Worm (Caenorhabditis elegans) whole organism, L4/young adult: Measurements from ENCODE around the gene idpp-16.

Source experiments
- W03F9.2 ChIP-seq: fragments of 150-350 bp; optimal IDR thresholded peaks from 2 replicates; lab custom pipeline; 2014; ENCODE audit warnings: missing biosample characterization, missing genetic modification characterization
- dao-5 ChIP-seq: sonication (generic microtip); optimal IDR thresholded peaks from 2 replicates; lab custom pipeline; 2016; ENCODE audit warnings: missing genotype, missing genetic modification characterization, moderate library complexity, missing compliant biosample characterization
- him-1 ChIP-seq: sonication (generic microtip); optimal IDR thresholded peaks from 2 replicates; lab custom pipeline; 2016; ENCODE audit warnings: missing genotype, missing genetic modification reagents, missing genetic modification characterization, missing compliant biosample characterization

DNA sequence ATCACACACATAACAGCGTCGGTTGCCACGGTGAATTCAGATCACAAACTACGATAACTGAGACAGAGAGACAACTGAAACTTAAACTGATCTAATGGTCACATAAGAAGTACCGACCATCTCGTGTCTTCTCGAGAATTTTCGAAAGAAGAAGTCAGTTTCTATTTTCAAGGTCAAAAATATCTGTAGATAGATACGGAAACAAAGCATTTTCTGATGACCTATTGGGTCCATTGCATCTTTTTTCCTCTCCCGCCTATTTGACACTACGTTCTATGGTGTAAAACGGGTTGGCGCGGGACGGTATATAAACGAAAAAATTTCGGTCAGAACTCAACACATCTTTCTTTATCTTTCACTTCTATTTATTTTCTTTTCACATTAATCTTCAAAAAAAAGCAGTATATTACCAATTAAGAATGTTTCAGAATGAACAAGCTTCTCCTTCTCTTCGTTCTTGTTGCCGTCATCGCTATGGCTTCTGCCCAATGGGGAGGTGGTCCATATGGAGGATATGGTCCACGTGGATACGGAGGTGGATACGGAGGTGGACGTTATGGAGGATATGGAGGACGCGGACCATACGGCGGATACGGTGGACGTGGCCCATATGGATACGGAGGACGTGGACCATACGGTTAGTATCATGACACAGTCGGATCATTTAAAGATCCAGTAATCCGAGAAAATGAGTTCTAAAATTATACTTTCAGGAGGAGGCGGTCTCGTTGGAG, 9.8 kb upstream of the idpp-16 start, which contains the start of gene nlp-24:
- TF ChIP-seq W03F9.2 (tag; lab: Kevin White, UChicago) (no peak), dao-5 (no peak), him-1 (tag; lab: Kevin White, UChicago) (no peak)
